Worm (Caenorhabditis elegans) whole organism, L1 larva: ENCODE results near the gene K05F6.10.

Experiments used
- C16A3.4 ChIP-seq: fragments of 150-350 bp; optimal IDR thresholded peaks from 2 replicates; lab custom pipeline; 2014; ENCODE audit warnings: missing biosample characterization, missing genetic modification characterization
- F16B12.6 ChIP-seq: fragments of 150-350 bp; optimal IDR thresholded peaks from 2 replicates; lab custom pipeline; 2014; ENCODE audit warnings: missing biosample characterization, missing genetic modification characterization
- Y116A8C.19 ChIP-seq: sonication (generic microtip); optimal IDR thresholded peaks from 2 replicates; lab custom pipeline; 2016; ENCODE audit warnings: missing compliant biosample characterization, missing genetic modification characterization, borderline replicate concordance
- alr-1 ChIP-seq: fragments of 200-800 bp; sonication (Bioruptor generic); optimal IDR thresholded peaks from 2 replicates; lab custom pipeline; 2018; ENCODE audit warnings: borderline replicate concordance, mild to moderate bottlenecking, missing genetic modification characterization, missing compliant biosample characterization
- aly-2 ChIP-seq: fragments of 150-350 bp; optimal IDR thresholded peaks from 2 replicates; lab custom pipeline; 2014; ENCODE audit warnings: missing biosample characterization, missing genetic modification characterization
- blmp-1 ChIP-seq: fragments of 150-350 bp; optimal IDR thresholded peaks from 2 replicates; lab custom pipeline; 2014; ENCODE audit warnings: missing biosample characterization, missing genetic modification characterization
- ceh-63 ChIP-seq: fragments of 200-800 bp; sonication (Bioruptor generic); optimal IDR thresholded peaks from 2 replicates; lab custom pipeline; 2018; ENCODE audit warnings: mild to moderate bottlenecking, missing genetic modification characterization, missing compliant biosample characterization
- efl-3 ChIP-seq: fragments of 200-800 bp; sonication (Bioruptor generic); optimal IDR thresholded peaks from 2 replicates; lab custom pipeline; 2018; ENCODE audit warnings: mild to moderate bottlenecking, missing genetic modification characterization, missing compliant biosample characterization
- egl-27 ChIP-seq, 2 experiments: fragments of 150-350 bp in 1 of 2; sonication (generic microtip); optimal IDR thresholded peaks; 3 replicates each; lab custom pipeline; 2017 to 2018; ENCODE audit warnings: missing biosample characterization in 2 of 2, missing genetic modification characterization in 2 of 2, missing genetic modification reagents in 2 of 2
- elt-2 ChIP-seq: sonication (generic microtip); optimal IDR thresholded peaks from 2 replicates; lab custom pipeline; 2016; ENCODE audit warnings: missing genetic modification characterization, mild to moderate bottlenecking, inconsistent platforms, missing compliant biosample characterization, missing genetic modification reagents
- fkh-10 ChIP-seq: sonication (generic microtip); optimal IDR thresholded peaks from 2 replicates; lab custom pipeline; 2017; ENCODE audit warnings: missing biosample characterization, missing genetic modification reagents, missing genetic modification characterization
- fkh-4 ChIP-seq: sonication (generic microtip); optimal IDR thresholded peaks from 2 replicates; lab custom pipeline; 2016; ENCODE audit warnings: missing compliant biosample characterization, missing genetic modification characterization, borderline replicate concordance
- fos-1 ChIP-seq: fragments of 150-350 bp; optimal IDR thresholded peaks from 2 replicates; lab custom pipeline; 2014; ENCODE audit warnings: missing biosample characterization, missing genetic modification characterization
- grh-1 ChIP-seq: fragments of 200-800 bp; sonication (Bioruptor generic); IDR thresholded peaks from 2 replicates; pipeline ENCODE4 v1.3.6; 2022; ENCODE audit warnings: missing genetic modification reagents, missing genetic modification characterization, missing compliant biosample characterization
- hlh-4 ChIP-seq: sonication (generic microtip); optimal IDR thresholded peaks from 2 replicates; lab custom pipeline; 2016; ENCODE audit warnings: mild to moderate bottlenecking, missing genetic modification characterization, missing compliant biosample characterization
- irx-1 ChIP-seq: sonication (generic microtip); optimal IDR thresholded peaks from 2 replicates; lab custom pipeline; 2016; ENCODE audit warnings: missing genetic modification characterization, missing compliant biosample characterization
- jun-1 ChIP-seq: fragments of 150-350 bp; optimal IDR thresholded peaks from 2 replicates; lab custom pipeline; 2014; ENCODE audit warnings: missing biosample characterization, missing genetic modification reagents, missing genetic modification characterization
- lin-13 ChIP-seq: fragments of 150-350 bp; optimal IDR thresholded peaks from 2 replicates; lab custom pipeline; 2014; ENCODE audit warnings: missing biosample characterization, missing genetic modification reagents, missing genetic modification characterization
- lin-14 ChIP-seq: fragments of 200-800 bp; sonication (Bioruptor generic); optimal IDR thresholded peaks from 2 replicates; lab custom pipeline; 2018; ENCODE audit warnings: mild to moderate bottlenecking, missing genetic modification characterization, moderate library complexity, missing compliant biosample characterization
- lin-35 ChIP-seq, 2 experiments: fragments of 150-350 bp; optimal IDR thresholded peaks; 2 replicates each; lab custom pipeline; 2014; ENCODE audit warnings: missing biosample characterization in 2 of 2, missing genetic modification characterization in 2 of 2, missing genetic modification reagents in 2 of 2
- lir-3 ChIP-seq: sonication (generic microtip); optimal IDR thresholded peaks from 2 replicates; lab custom pipeline; 2016; ENCODE audit warnings: mild to moderate bottlenecking, missing genetic modification characterization, moderate library complexity, missing compliant biosample characterization; ENCODE audit not compliant: poor library complexity
- nhr-47 ChIP-seq: sonication (generic microtip); optimal IDR thresholded peaks from 2 replicates; lab custom pipeline; 2016; ENCODE audit warnings: mild to moderate bottlenecking, missing genetic modification characterization, moderate library complexity, missing compliant biosample characterization
- nhr-76 ChIP-seq: sonication (generic microtip); optimal IDR thresholded peaks from 2 replicates; lab custom pipeline; 2017; ENCODE audit warnings: missing biosample characterization, missing genetic modification characterization
- pag-3 ChIP-seq: sonication (generic microtip); optimal IDR thresholded peaks from 2 replicates; lab custom pipeline; 2017; ENCODE audit warnings: missing genetic modification characterization, mild to moderate bottlenecking, missing compliant biosample characterization, antibody characterized with exemption, borderline replicate concordance; ENCODE audit not compliant: insufficient read depth
- pax-3 ChIP-seq: fragments of 200-800 bp; sonication (Bioruptor generic); optimal IDR thresholded peaks from 2 replicates; lab custom pipeline; 2018; ENCODE audit warnings: mild to moderate bottlenecking, missing genetic modification characterization, moderate library complexity, missing compliant biosample characterization
- pqm-1 ChIP-seq: sonication (generic microtip); optimal IDR thresholded peaks from 3 replicates; lab custom pipeline; 2017; ENCODE audit warnings: missing biosample characterization, missing genetic modification characterization
- skn-1 ChIP-seq: fragments of 150-350 bp; optimal IDR thresholded peaks from 2 replicates; lab custom pipeline; 2014; ENCODE audit warnings: missing biosample characterization, missing genetic modification characterization
- snu-23 ChIP-seq: sonication (generic microtip); optimal IDR thresholded peaks from 2 replicates; lab custom pipeline; 2016; ENCODE audit warnings: missing genetic modification characterization, missing compliant biosample characterization
- sptf-1 ChIP-seq: fragments of 150-350 bp; optimal IDR thresholded peaks from 2 replicates; lab custom pipeline; 2014; ENCODE audit warnings: missing biosample characterization, missing genetic modification characterization
- sup-37 ChIP-seq: fragments of 200-800 bp; sonication (Bioruptor generic); optimal IDR thresholded peaks from 2 replicates; lab custom pipeline; 2018; ENCODE audit warnings: mild to moderate bottlenecking, missing genetic modification characterization, missing compliant biosample characterization
- tbx-2 ChIP-seq: sonication (generic microtip); optimal IDR thresholded peaks from 2 replicates; lab custom pipeline; 2016; ENCODE audit warnings: missing genetic modification characterization, missing compliant biosample characterization
- tlp-1 ChIP-seq: fragments of 150-350 bp; optimal IDR thresholded peaks from 2 replicates; lab custom pipeline; 2014; ENCODE audit warnings: missing biosample characterization, missing genetic modification characterization
- unc-98 ChIP-seq: fragments of 200-800 bp; sonication (Bioruptor generic); IDR thresholded peaks from 2 replicates; pipeline ENCODE4 v1.3.6; 2022; ENCODE audit warnings: missing genetic modification characterization, missing compliant biosample characterization
- vab-15 ChIP-seq: sonication (generic microtip); optimal IDR thresholded peaks from 2 replicates; lab custom pipeline; 2017; ENCODE audit warnings: missing genotype, mild to moderate bottlenecking, missing genetic modification characterization, missing compliant biosample characterization
- xbp-1 ChIP-seq: sonication (generic microtip); optimal IDR thresholded peaks from 2 replicates; lab custom pipeline; 2016; ENCODE audit warnings: missing genetic modification characterization, missing compliant biosample characterization
- zag-1 ChIP-seq: fragments of 150-350 bp; optimal IDR thresholded peaks from 2 replicates; lab custom pipeline; 2014; ENCODE audit warnings: missing biosample characterization, missing genetic modification characterization
- zip-4 ChIP-seq: fragments of 200-800 bp; sonication (Bioruptor generic); optimal IDR thresholded peaks from 2 replicates; lab custom pipeline; 2018; ENCODE audit warnings: mild to moderate bottlenecking, missing genetic modification characterization, moderate library complexity, missing compliant biosample characterization
- ztf-11 ChIP-seq, 2 experiments: sonication (generic microtip); optimal IDR thresholded peaks; 2 replicates each; lab custom pipeline; 2016 to 2017; ENCODE audit warnings: missing genetic modification characterization in 2 of 2, missing biosample characterization in 1 of 2, missing compliant biosample characterization in 1 of 2

Gene K05F6.10

DNA sequence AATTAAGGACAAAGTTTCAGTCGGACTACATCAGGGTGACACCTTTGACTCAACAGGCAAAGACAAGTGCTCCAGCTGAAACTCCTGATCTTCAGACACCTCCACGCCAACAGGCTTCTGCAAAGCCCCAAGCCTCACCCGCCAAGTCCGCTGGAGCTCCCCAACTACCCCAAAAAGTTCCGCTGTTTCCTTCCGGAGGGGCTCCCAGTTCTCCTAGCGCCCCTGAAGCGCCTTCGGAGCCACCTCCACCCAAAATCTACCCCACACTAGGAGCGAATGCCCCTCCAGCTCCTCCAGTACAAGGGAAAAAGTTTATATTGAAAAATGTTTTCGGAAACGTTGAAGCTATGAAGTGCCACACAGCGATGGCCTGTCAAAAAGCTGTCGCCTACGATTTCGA is 27.1 kb upstream of the K05F6.10 start:
- TF ChIP-seq sup-37 (GFP tag; lab: Kevin White, UChicago), result no peak
- no peak for TF ChIP-seq pqm-1 (tag; lab: Kevin White, UChicago)
- no peak for TF ChIP-seq Y116A8C.19 (tag; lab: Kevin White, UChicago)
- TF ChIP-seq irx-1 (tag; lab: Kevin White, UChicago), result no peak
- TF ChIP-seq vab-15 (tag; lab: Kevin White, UChicago), result no peak

ce11 chrII:1601507-1601906 is 25.6 kb upstream of the K05F6.10 start, which contains the start of gene bath-47:
bath-47 (plus strand) TSS chrII:1601811.
- no peak for TF ChIP-seq ceh-63 (GFP tag; lab: Kevin White, UChicago)
- no peak for TF ChIP-seq zip-4 (GFP tag; lab: Kevin White, UChicago)
- no peak for TF ChIP-seq tlp-1
- TF ChIP-seq zag-1, result no peak
- no peak for TF ChIP-seq lir-3 (tag; lab: Kevin White, UChicago)
- TF ChIP-seq lin-35 (GFP tag; optimal IDR thresholded peaks at IDR 0.05; lab: Kevin White, UChicago), result no peak
- no peak for TF ChIP-seq unc-98
- no peak for TF ChIP-seq xbp-1
- TF ChIP-seq ztf-11 (tag; optimal IDR thresholded peaks at IDR 0.05; lab: Kevin White, UChicago), result no peak
- no peak for TF ChIP-seq hlh-4 (tag; lab: Kevin White, UChicago)
- TF ChIP-seq F16B12.6, result no peak
- TF ChIP-seq fkh-10, result no peak
- TF ChIP-seq, all 84 proteins: peak for 0

ce11 chrII:1600661-1601060 is 24.7 kb upstream of the K05F6.10 start, which contains the start of gene bath-26:
bath-26 (minus strand) TSS chrII:1600761.
- TF ChIP-seq lin-14 (GFP tag; lab: Kevin White, UChicago) (no peak), pag-3 (tag; lab: Kevin White, UChicago) (no peak), fos-1 (no peak), F16B12.6 (no peak)
- TF ChIP-seq, all 84 proteins: peak for 0

- peak; percentile 67 for TF ChIP-seq elt-2 (tag; lab: Kevin White, UChicago)
- TF ChIP-seq tbx-2 (tag; lab: Kevin White, UChicago), result no peak
- no peak for TF ChIP-seq egl-27 (tag; optimal IDR thresholded peaks at IDR 0.05; lab: Kevin White, UChicago)
- TF ChIP-seq pqm-1 (tag; lab: Kevin White, UChicago), result no peak
These were observed 21.5 kb upstream of the K05F6.10 start, which contains the start of gene bath-46 for ce11 chrII:1597101-1598088. bath-46 (plus strand) TSS chrII:1597906.

- TF ChIP-seq snu-23 (GFP tag; lab: Kevin White, UChicago), result no peak
- no peak for TF ChIP-seq sptf-1 (tag; lab: Kevin White, UChicago)
- no peak for TF ChIP-seq unc-98
- no peak for TF ChIP-seq nhr-47 (tag; lab: Kevin White, UChicago)
- no peak for TF ChIP-seq lin-14 (GFP tag; lab: Kevin White, UChicago)
- no peak for TF ChIP-seq C16A3.4 (tag; lab: Kevin White, UChicago)
- no peak for TF ChIP-seq alr-1 (tag; lab: Kevin White, UChicago)
- TF ChIP-seq aly-2 (tag; lab: Kevin White, UChicago), result no peak
- TF ChIP-seq ceh-63 (GFP tag; lab: Kevin White, UChicago), result no peak
- TF ChIP-seq skn-1 (tag; lab: Kevin White, UChicago), result no peak
- TF ChIP-seq pax-3, result no peak
- TF ChIP-seq efl-3, result no peak
- TF ChIP-seq nhr-76 (tag; lab: Kevin White, UChicago), result no peak
- no peak for TF ChIP-seq lin-13 (GFP tag; lab: Kevin White, UChicago)
- no peak for TF ChIP-seq blmp-1 (tag; lab: Kevin White, UChicago)
- TF ChIP-seq jun-1, result no peak
- no peak for TF ChIP-seq fkh-4 (tag; lab: Kevin White, UChicago)
- TF ChIP-seq grh-1 (GFP tag; lab: Robert Waterston, UW), result no peak
These were observed 19.2 kb upstream of the K05F6.10 start, which contains the start of gene clec-20 for ce11 chrII:1595137-1595536. clec-20 (minus strand) TSS chrII:1595237.
